Worm (Caenorhabditis elegans): ENCODE results near the gene ocr-4.
"Not testable (repeated sequence)": the region's sequence is repeated elsewhere in the genome, so short reads cannot be mapped to it uniquely, and the experiment has no call there.

ocr-4 gene

DNA sequence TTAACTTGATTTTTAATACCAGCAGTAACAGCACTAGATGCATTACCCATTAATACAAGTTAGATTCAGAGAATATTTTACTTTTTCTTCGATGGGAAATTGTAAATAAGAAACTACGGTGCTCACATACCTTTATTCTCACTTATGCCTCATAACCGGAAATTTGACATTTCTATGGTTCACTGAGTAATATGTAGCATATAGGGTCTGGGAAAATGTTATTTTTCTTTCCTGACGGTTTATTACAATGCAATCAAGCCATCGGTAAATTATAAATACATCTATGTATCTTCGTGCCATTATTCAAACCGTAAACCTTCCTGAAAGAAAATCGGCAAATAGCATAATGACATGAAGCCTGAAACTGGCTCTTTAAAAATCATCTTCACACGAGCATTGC lies at the start of gene ocr-4:
ocr-4 (minus strand) TSS at position 101 of the 400 bp plus-strand sequence.
- no peak for TF ChIP-seq unc-62 (GFP tag; optimal IDR thresholded peaks at IDR 0.05)

ce11 chrIV:7381754-7382153 lies 49.2 kb upstream of the ocr-4 start, which contains the start of gene ptp-8:
TSS of gene ptp-8 (plus strand) at chrIV:7382054.
- no peak for TF ChIP-seq unc-62 (GFP tag; optimal IDR thresholded peaks at IDR 0.05)

- no peak for TF ChIP-seq unc-62 (GFP tag; optimal IDR thresholded peaks at IDR 0.05)
Observed at ce11 chrIV:7376511-7376910, 43.9 kb upstream of the ocr-4 start, which contains the start of gene T12B3.2. TSS of gene T12B3.2 (plus strand) at chrIV:7376811.

ce11 chrIV:7374847-7375246 lies 42.3 kb upstream of the ocr-4 start, which contains the start of gene T12B3.3:
TSS of gene T12B3.3 (plus strand) at chrIV:7375147.
- not testable (repeated sequence) for TF ChIP-seq unc-62 (GFP tag; optimal IDR thresholded peaks at IDR 0.05)

DNA sequence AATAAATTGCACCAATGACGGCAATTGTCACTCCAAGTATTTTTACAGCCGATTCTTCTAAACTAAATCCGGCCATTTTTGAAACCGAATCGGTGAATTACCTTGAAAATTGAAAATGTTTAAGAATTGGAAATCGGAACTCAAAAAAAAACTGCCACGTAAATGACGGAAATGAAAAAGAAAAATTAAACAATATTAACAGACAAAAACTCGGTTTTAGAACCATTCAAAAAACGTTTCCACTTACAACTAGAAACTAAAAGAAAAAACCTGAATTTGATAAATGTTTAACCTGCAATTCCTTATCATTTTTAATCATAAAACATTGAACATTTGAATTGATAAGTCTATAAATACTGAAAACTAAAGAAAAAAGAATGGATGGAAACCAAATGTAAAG lies 32.4 kb upstream of the ocr-4 start, which contains the start of gene Y40C5A.4:
Y40C5A.4 (minus strand) TSS at position 101 of the 400 bp plus-strand sequence.
- not testable (repeated sequence) for TF ChIP-seq unc-62 (GFP tag; optimal IDR thresholded peaks at IDR 0.05)

ce11 chrIV:7346751-7347150 lies 14.2 kb upstream of the ocr-4 start, which contains the start of gene daf-42:
TSS of gene daf-42 (minus strand) at chrIV:7346851.
- no peak for TF ChIP-seq unc-62 (GFP tag; optimal IDR thresholded peaks at IDR 0.05)

ce11 chrIV:7344020-7344419 lies 11.4 kb upstream of the ocr-4 start:
- TF ChIP-seq unc-62 (GFP tag; optimal IDR thresholded peaks at IDR 0.05) = no peak

DNA sequence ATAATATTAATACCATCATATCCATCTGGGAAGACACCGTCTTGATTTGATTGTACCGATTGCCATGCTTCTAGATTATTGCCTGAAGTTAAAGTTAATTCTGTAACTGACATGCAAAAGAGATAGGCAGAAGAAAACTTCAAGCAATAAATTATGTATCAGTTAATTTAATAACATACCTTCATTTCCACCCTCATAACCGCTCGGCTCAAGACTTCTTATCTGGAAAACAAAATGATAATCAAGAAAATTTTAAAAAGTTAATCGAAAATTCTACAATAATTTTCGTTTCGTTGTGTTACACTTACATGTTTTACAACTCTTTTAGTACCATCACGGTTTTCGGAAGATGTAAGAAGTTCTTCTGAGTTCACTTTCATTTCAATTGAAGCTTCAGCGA lies 9.5 kb upstream of the ocr-4 start:
- no peak for TF ChIP-seq unc-62 (GFP tag; optimal IDR thresholded peaks at IDR 0.05)

DNA sequence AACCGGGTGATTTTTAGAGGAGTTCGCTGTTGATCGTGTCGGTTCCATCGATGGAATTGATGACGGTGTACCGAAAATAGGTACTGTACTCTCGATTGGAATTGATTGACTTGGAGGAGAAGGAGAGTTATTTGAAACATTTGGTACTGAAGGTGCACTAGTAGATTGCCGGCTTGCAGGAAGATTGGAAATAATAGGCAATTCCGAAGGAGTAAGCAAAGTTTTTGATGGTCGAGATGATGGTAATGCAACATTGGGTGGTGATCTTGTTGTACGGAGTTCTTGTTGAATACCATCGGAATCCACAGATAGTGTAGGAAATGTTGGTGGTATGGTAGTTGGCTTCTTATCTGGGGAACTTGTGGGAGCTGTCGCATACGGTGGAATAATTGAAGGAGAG lies 6.5 kb upstream of the ocr-4 start:
- no peak for TF ChIP-seq unc-62 (GFP tag; optimal IDR thresholded peaks at IDR 0.05)

DNA sequence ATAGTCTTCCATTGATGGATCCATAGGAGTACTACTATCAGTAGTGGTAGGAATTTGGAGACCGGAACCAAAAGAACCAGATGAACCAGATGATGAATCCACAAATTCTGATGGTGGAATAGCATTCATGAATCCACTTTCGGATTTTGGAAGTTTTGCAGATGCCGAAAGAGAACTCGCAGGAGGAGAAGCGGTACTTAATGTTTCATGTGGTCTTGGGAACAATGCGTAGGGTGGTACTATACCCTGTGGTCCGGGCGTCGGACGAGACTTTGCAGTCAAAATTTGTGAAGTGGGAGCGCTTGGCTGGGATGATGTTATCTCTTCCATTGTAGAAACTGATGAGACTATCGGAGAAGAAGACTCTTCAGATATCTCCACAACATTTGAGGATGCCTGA lies 5.4 kb upstream of the ocr-4 start:
- TF ChIP-seq unc-62 (GFP tag; optimal IDR thresholded peaks at IDR 0.05) = no peak

DNA sequence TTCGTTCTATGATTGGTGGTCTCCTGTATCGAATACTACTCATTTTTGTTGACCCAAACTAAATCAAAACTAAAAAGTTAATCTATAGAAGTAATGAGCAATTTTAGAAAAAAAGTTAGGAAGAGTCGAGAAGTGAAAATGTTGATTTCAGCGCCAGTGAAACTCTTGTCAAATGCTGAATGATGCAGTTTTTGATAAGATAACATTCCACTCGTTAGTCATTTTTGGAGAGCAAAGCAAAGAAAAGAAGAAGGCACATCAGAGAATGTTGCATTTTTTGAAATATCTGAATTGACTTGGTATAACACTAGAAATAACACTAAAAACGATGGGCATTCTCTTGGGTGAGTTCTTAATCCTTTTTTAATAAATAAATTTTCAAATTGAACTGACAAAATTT lies 3.7 kb downstream of the ocr-4 start, which contains the start of gene sqst-2:
sqst-2 (minus strand) TSS at position 58 of the 400 bp plus-strand sequence.
- no peak for TF ChIP-seq unc-62 (GFP tag; optimal IDR thresholded peaks at IDR 0.05)

DNA sequence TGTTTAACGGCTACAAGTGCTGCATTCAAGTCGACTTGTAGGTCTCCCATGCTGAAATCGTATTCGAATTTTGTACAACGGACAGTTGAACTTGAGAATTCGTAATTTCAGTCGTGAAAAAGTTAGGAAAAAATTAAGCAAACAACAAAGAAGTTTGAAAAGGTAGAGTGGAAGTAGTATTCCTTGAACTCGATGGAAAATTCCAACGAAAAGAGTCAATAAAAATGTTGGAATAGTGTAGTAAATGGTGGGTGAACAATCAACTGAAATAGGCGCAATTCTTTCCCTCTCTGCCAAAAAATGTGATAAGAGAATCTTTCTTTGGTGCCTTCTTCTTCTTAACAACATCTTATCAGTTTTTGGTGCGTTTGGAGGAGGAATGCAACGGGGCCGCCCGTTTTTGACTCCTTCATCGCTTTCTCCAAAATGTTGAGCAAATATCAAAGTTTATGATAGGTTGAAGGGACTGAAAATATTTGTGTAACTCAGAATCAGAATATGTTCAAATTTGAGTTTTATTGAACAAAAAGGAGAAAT lies 5.9 kb downstream of the ocr-4 start, which contains the start of gene ifo-1:
ifo-1 (minus strand) TSS at position 51 of the 537 bp plus-strand sequence.
- no peak for TF ChIP-seq unc-62 (GFP tag; optimal IDR thresholded peaks at IDR 0.05)

DNA sequence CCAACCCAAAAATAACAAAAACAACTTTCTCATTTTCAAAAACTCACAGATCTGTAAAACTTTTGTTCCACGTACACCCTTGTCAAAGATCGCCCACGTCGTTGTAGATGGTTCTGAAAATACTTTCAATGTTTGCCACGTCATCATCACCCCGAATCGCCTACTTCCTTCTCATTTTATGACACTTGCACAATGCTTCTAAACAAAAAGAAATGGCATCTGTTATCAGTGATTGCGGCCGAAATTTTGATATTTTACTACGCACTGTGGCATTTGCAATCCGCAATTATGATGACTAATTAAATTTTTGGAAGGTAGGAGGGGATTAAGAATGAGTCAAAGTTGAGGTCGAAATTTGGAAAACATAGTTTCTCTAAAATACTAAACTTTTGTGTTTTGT lies 6.9 kb downstream of the ocr-4 start:
- no peak for TF ChIP-seq unc-62 (GFP tag; optimal IDR thresholded peaks at IDR 0.05)

- no peak for TF ChIP-seq unc-62 (GFP tag; optimal IDR thresholded peaks at IDR 0.05)
Observed at ce11 chrIV:7324913-7325312, 7.7 kb downstream of the ocr-4 start.

ce11 chrIV:7323904-7324303 lies 8.7 kb downstream of the ocr-4 start:
- no peak for TF ChIP-seq unc-62 (GFP tag; optimal IDR thresholded peaks at IDR 0.05)

- no peak for TF ChIP-seq unc-62 (GFP tag; optimal IDR thresholded peaks at IDR 0.05)
Observed at ce11 chrIV:7320688-7321087, 11.9 kb downstream of the ocr-4 start.

ce11 chrIV:7319931-7320435 lies 12.6 kb downstream of the ocr-4 start:
- TF ChIP-seq unc-62 (GFP tag; optimal IDR thresholded peaks at IDR 0.05) = no peak
